Worm (Caenorhabditis elegans): ENCODE results near the gene ttr-12.

- TF ChIP-seq med-1 (GFP tag; optimal IDR thresholded peaks at IDR 0.05; ENCODE audit: insufficient read depth) (no peak), tab-1 (GFP tag; IDR thresholded peaks at IDR 0.05) (no peak), cog-1 (tag; optimal IDR thresholded peaks at IDR 0.05) (no peak)
Measured at ce11 chrV:20626043-20626761, 17.6 kb upstream of the ttr-12 start, which contains the start of the genes F46B3.9 and srz-18.
